Worm (Caenorhabditis elegans) whole organism, early embryonic: ENCODE measurements around the gene clec-205.

ENCODE experiments used
- B0310.2 ChIP-seq: sonication (generic microtip); optimal IDR thresholded peaks from 2 replicates; lab custom pipeline; 2016; ENCODE audit warnings: mild to moderate bottlenecking, missing genetic modification characterization, missing compliant biosample characterization
- F13C5.2 ChIP-seq: sonication (generic microtip); optimal IDR thresholded peaks from 2 replicates; lab custom pipeline; 2017; ENCODE audit warnings: mild to moderate bottlenecking, missing genetic modification characterization, inconsistent platforms, missing compliant biosample characterization
- aly-1 ChIP-seq: sonication (generic microtip); optimal IDR thresholded peaks from 2 replicates; lab custom pipeline; 2016; ENCODE audit warnings: missing genetic modification characterization, missing compliant biosample characterization
- ama-1 ChIP-seq: fragments of 150-350 bp; optimal IDR thresholded peaks from 2 replicates; lab custom pipeline; 2014
- ceh-13 ChIP-seq: fragments of 200-800 bp; sonication (Bioruptor generic); optimal IDR thresholded peaks from 2 replicates; lab custom pipeline; 2018; ENCODE audit warnings: mild to moderate bottlenecking, missing genetic modification characterization, missing compliant biosample characterization
- ceh-36 ChIP-seq: sonication (generic microtip); optimal IDR thresholded peaks from 2 replicates; lab custom pipeline; 2016; ENCODE audit warnings: missing genetic modification characterization, inconsistent platforms, missing compliant biosample characterization
- ets-7 ChIP-seq: sonication (generic microtip); optimal IDR thresholded peaks from 2 replicates; lab custom pipeline; 2016; ENCODE audit warnings: missing genotype, missing genetic modification characterization, missing compliant biosample characterization
- flt-1 ChIP-seq: fragments of 200-800 bp; sonication (Bioruptor generic); IDR thresholded peaks from 2 replicates; pipeline ENCODE4 v1.3.6; 2022; ENCODE audit warnings: missing genetic modification characterization, missing compliant biosample characterization
- hmbx-1 ChIP-seq: sonication (generic microtip); optimal IDR thresholded peaks from 2 replicates; lab custom pipeline; 2016; ENCODE audit warnings: mild to moderate bottlenecking, missing genetic modification characterization, missing compliant biosample characterization
- hmg-4 ChIP-seq: fragments of 200-800 bp; sonication (Bioruptor generic); optimal IDR thresholded peaks from 2 replicates; lab custom pipeline; 2018; ENCODE audit warnings: mild to moderate bottlenecking, missing genetic modification characterization, missing compliant biosample characterization
- hnd-1 ChIP-seq: sonication (generic microtip); optimal IDR thresholded peaks from 2 replicates; lab custom pipeline; 2016; ENCODE audit warnings: missing genetic modification characterization, missing compliant biosample characterization
- pes-1 ChIP-seq: fragments of 200-800 bp; sonication (Bioruptor generic); IDR thresholded peaks from 2 replicates; pipeline ENCODE4 v1.3.6; 2022; ENCODE audit warnings: missing genetic modification reagents, missing genetic modification characterization, missing compliant biosample characterization
- scrt-1 ChIP-seq: fragments of 200-800 bp; sonication (Bioruptor generic); IDR thresholded peaks from 2 replicates; pipeline ENCODE4 v1.3.6; 2022; ENCODE audit warnings: missing genetic modification characterization, missing compliant biosample characterization
- sea-1 ChIP-seq: fragments of 200-800 bp; sonication (Bioruptor generic); conservative IDR thresholded peaks from 2 replicates; pipeline ENCODE4 v1.3.6; 2022; ENCODE audit warnings: missing genetic modification characterization, missing compliant biosample characterization
- tbx-11 ChIP-seq: fragments of 200-800 bp; sonication (Bioruptor generic); IDR thresholded peaks from 2 replicates; pipeline ENCODE4 v1.3.6; 2022; ENCODE audit warnings: missing genetic modification characterization, missing compliant biosample characterization
- tbx-37 ChIP-seq: fragments of 200-800 bp; sonication (Bioruptor generic); conservative IDR thresholded peaks from 2 replicates; pipeline ENCODE4 v1.3.6; 2022; ENCODE audit warnings: missing genetic modification reagents, missing genetic modification characterization, missing compliant biosample characterization
- tra-4 ChIP-seq: sonication (generic microtip); optimal IDR thresholded peaks from 2 replicates; lab custom pipeline; 2017; ENCODE audit warnings: missing genetic modification characterization, missing compliant biosample characterization

clec-205 gene

ce11 chrV:1751449-1751848 lies 9.2 kb upstream of the clec-205 start, which contains the start of gene srh-199:
srh-199 (minus strand) TSS chrV:1751549.
- TF ChIP-seq ceh-36 (no peak), B0310.2 (tag; lab: Kevin White, UChicago) (no peak), hmg-4 (no peak), tbx-37 (GFP tag; lab: Robert Waterston, UW) (no peak), ama-1 (lab: Kevin White, UChicago) (no peak), ceh-13 (GFP tag; lab: Kevin White, UChicago) (no peak), ets-7 (tag; lab: Kevin White, UChicago) (no peak), pes-1 (GFP tag; lab: Robert Waterston, UW) (no peak), hmbx-1 (tag; lab: Kevin White, UChicago) (no peak), tbx-11 (GFP tag; lab: Robert Waterston, UW) (no peak), sea-1 (GFP tag; lab: Robert Waterston, UW) (no peak), flt-1 (GFP tag; lab: Robert Waterston, UW) (no peak), tra-4 (tag; lab: Kevin White, UChicago) (no peak), scrt-1 (GFP tag; lab: Robert Waterston, UW) (no peak), aly-1 (no peak), hnd-1 (tag; lab: Kevin White, UChicago) (no peak), F13C5.2 (tag; lab: Kevin White, UChicago) (no peak)

DNA sequence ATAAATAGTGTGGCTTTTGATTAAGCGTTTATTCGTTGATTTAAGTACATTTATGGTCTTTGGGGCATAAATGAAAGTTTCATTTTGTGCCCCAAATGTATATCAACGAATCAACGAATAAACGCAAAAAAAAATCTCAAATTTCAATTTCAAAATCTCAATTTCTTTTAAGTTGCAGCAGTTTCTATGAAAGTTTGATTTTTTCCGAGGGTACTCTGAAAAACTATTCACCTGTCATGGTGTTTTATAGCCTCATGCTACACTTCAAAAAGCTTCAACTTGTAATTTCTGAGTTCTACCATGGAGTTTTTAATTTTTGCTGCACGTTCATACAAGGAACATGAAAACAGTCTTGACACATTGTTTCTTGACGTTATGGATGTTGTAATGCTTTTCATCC lies 8.2 kb upstream of the clec-205 start, which contains the start of gene ZK697.1:
TSS of gene ZK697.1 (plus strand) at position 301 of the 400 bp plus-strand sequence.
- TF ChIP-seq tbx-37 (GFP tag; lab: Robert Waterston, UW) (no peak), scrt-1 (GFP tag; lab: Robert Waterston, UW) (no peak), pes-1 (GFP tag; lab: Robert Waterston, UW) (no peak), ceh-36 (no peak), tra-4 (tag; lab: Kevin White, UChicago) (no peak), sea-1 (GFP tag; lab: Robert Waterston, UW) (no peak), ets-7 (tag; lab: Kevin White, UChicago) (no peak), aly-1 (no peak), ama-1 (lab: Kevin White, UChicago) (no peak), tbx-11 (GFP tag; lab: Robert Waterston, UW) (no peak), hmbx-1 (tag; lab: Kevin White, UChicago) (no peak), B0310.2 (tag; lab: Kevin White, UChicago) (no peak), ceh-13 (GFP tag; lab: Kevin White, UChicago) (no peak), F13C5.2 (tag; lab: Kevin White, UChicago) (no peak), hmg-4 (no peak), hnd-1 (tag; lab: Kevin White, UChicago) (no peak), flt-1 (GFP tag; lab: Robert Waterston, UW) (no peak)

DNA sequence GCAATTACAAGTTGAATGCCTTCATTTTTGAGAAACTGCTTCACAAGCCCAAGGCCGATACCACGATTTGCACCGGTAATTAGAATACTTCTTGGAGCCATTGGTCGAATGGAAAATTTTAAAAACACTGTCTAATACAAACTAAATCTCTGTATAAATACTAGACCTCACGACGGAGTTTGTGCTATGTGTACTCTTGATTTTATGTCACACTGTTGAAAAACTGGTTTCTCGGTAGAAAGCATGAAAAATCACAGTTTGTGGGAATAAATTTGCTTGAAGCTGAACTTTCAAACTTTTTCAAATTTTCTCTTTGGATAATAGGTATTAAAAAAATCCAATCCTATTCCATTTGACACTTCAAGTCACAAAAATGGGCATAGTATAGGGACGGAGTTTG lies 5.1 kb upstream of the clec-205 start, which contains the start of gene ZK697.14:
TSS of gene ZK697.14 (minus strand) at position 101 of the 400 bp plus-strand sequence.
- TF ChIP-seq hmbx-1 (tag; lab: Kevin White, UChicago) (no peak), ceh-36 (no peak)

DNA sequence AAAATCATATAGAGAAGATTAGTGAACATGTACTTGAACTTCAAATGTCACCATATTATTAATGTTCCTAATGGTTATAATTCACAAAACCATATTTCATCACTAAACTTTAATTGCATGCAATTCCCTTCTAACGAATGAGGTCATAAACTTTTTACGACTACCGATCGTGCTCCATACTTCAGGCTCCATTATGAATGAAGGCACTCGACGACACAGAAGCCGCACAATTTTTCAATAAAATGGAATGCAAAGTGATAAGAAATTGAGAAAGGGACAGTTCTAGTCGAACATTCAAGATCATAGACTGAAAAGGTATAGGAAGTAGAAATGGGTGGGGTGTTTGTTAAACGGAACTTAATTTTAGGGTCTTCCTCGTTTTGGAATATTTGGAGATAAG lies 4.6 kb upstream of the clec-205 start:
- no peak for TF ChIP-seq aly-1
- TF ChIP-seq scrt-1 (GFP tag; lab: Robert Waterston, UW) = no peak
- no peak for TF ChIP-seq F13C5.2 (tag; lab: Kevin White, UChicago)
- TF ChIP-seq flt-1 (GFP tag; lab: Robert Waterston, UW) = no peak
- TF ChIP-seq sea-1 (GFP tag; lab: Robert Waterston, UW) = no peak
- no peak for TF ChIP-seq ceh-36
- TF ChIP-seq tbx-37 (GFP tag; lab: Robert Waterston, UW) = no peak
- TF ChIP-seq B0310.2 (tag; lab: Kevin White, UChicago) = no peak
- no peak for TF ChIP-seq pes-1 (GFP tag; lab: Robert Waterston, UW)
- TF ChIP-seq tra-4 (tag; lab: Kevin White, UChicago) = no peak
- no peak for TF ChIP-seq hmg-4
- TF ChIP-seq tbx-11 (GFP tag; lab: Robert Waterston, UW) = no peak
- TF ChIP-seq ets-7 (tag; lab: Kevin White, UChicago) = no peak
- no peak for TF ChIP-seq ceh-13 (GFP tag; lab: Kevin White, UChicago)
- no peak for TF ChIP-seq hmbx-1 (tag; lab: Kevin White, UChicago)
- TF ChIP-seq ama-1 (lab: Kevin White, UChicago) = no peak
- TF ChIP-seq hnd-1 (tag; lab: Kevin White, UChicago) = no peak

DNA sequence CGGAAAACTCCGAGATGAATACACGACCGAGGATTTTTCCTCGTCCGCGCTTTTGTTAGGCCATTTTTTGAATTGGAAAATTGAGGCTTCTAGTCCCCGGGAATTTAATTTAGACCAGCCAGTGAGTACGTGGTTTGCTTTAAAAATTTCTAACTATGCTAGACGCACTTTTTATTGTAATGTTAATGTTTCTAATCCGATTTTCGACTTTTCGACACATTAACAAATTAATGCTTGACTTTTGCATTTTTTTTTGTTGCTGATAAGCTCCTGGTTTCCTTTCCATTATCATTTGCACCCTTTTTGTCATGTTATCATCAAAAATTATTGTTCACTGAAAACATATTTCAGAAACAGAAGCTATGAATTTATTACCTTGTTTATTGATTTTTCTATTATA lies 3.8 kb upstream of the clec-205 start, which contains the start of gene clec-204:
TSS of gene clec-204 (plus strand) at position 301 of the 400 bp plus-strand sequence.
- TF ChIP-seq hmg-4 (no peak), tbx-37 (GFP tag; lab: Robert Waterston, UW) (no peak), ama-1 (lab: Kevin White, UChicago) (no peak), F13C5.2 (tag; lab: Kevin White, UChicago) (no peak), B0310.2 (tag; lab: Kevin White, UChicago) (no peak), flt-1 (GFP tag; lab: Robert Waterston, UW) (no peak), ceh-36 (no peak), tra-4 (tag; lab: Kevin White, UChicago) (no peak), pes-1 (GFP tag; lab: Robert Waterston, UW) (no peak), hnd-1 (tag; lab: Kevin White, UChicago) (no peak), aly-1 (no peak)

- TF ChIP-seq ceh-36 (no peak), hmbx-1 (tag; lab: Kevin White, UChicago) (no peak), hnd-1 (tag; lab: Kevin White, UChicago) (no peak), ceh-13 (GFP tag; lab: Kevin White, UChicago) (no peak), tbx-37 (GFP tag; lab: Robert Waterston, UW) (no peak), B0310.2 (tag; lab: Kevin White, UChicago) (no peak)
Measured at ce11 chrV:1767427-1767826, 6.7 kb downstream of the clec-205 start.

ce11 chrV:1771727-1772126 lies 11.0 kb downstream of the clec-205 start, which contains the start of gene dhs-13:
dhs-13 (minus strand) TSS chrV:1771734.
- TF ChIP-seq hmbx-1 (tag; lab: Kevin White, UChicago) = no peak
- no peak for TF ChIP-seq tra-4 (tag; lab: Kevin White, UChicago)
- no peak for TF ChIP-seq scrt-1 (GFP tag; lab: Robert Waterston, UW)
- TF ChIP-seq tbx-37 (GFP tag; lab: Robert Waterston, UW) = no peak
- TF ChIP-seq aly-1 = no peak
- no peak for TF ChIP-seq hmg-4
- TF ChIP-seq hnd-1 (tag; lab: Kevin White, UChicago) = no peak
- TF ChIP-seq flt-1 (GFP tag; lab: Robert Waterston, UW) = no peak
- no peak for TF ChIP-seq ceh-13 (GFP tag; lab: Kevin White, UChicago)
- TF ChIP-seq F13C5.2 (tag; lab: Kevin White, UChicago) = no peak
- no peak for TF ChIP-seq ets-7 (tag; lab: Kevin White, UChicago)
- no peak for TF ChIP-seq pes-1 (GFP tag; lab: Robert Waterston, UW)
- TF ChIP-seq sea-1 (GFP tag; lab: Robert Waterston, UW) = no peak; the same call in 1 of the 2 replicates
- no peak for TF ChIP-seq ceh-36
